Worm (Caenorhabditis elegans): ENCODE data around the gene B0001.2.

ce11 chrIV:12134991-12135390 lies 15.8 kb downstream of the B0001.2 start:
- TF ChIP-seq F37B4.10 (GFP tag; IDR thresholded peaks at IDR 0.05) (no peak), ztf-22 (GFP tag; optimal IDR thresholded peaks at IDR 0.05) (no peak), atf-7 (tag; optimal IDR thresholded peaks at IDR 0.05) (no peak), madf-3 (GFP tag; IDR thresholded peaks at IDR 0.05) (no peak), let-607 (tag; optimal IDR thresholded peaks at IDR 0.05) (no peak), mel-28 (tag; optimal IDR thresholded peaks at IDR 0.05; ENCODE audit: borderline replicate concordance) (no peak), nhr-27 (tag; optimal IDR thresholded peaks at IDR 0.05) (no peak), aptf-2 (GFP tag; conservative IDR thresholded peaks at IDR 0.05) (no peak), unc-62 (GFP tag; optimal IDR thresholded peaks at IDR 0.05) (no peak), mcd-1 (GFP tag; IDR thresholded peaks at IDR 0.05) (no peak)

Measured in whole organism, young adult.